Worm (Caenorhabditis elegans) whole organism, young adult: Measurements from ENCODE around the gene T13C5.7.

Experiments
- B0261.1 ChIP-seq: sonication (generic microtip); optimal IDR thresholded peaks from 2 replicates; lab custom pipeline; 2016; ENCODE audit warnings: mild to moderate bottlenecking, missing genetic modification characterization, moderate library complexity, missing compliant biosample characterization
- C06A6.2 ChIP-seq: fragments of 200-800 bp; sonication (Bioruptor generic); conservative IDR thresholded peaks from 2 replicates; pipeline ENCODE4 v1.3.6; 2022; ENCODE audit warnings: missing genetic modification characterization, missing compliant biosample characterization
- F55B11.4 ChIP-seq: sonication (generic microtip); optimal IDR thresholded peaks from 2 replicates; lab custom pipeline; 2016; ENCODE audit warnings: missing compliant biosample characterization, missing genetic modification characterization, borderline replicate concordance; ENCODE audit not compliant: insufficient read depth
- snpc-4 ChIP-seq, 5 experiments: fragments of 150-350 bp in 1 of 5; sonication (generic microtip) in 4 of 5; optimal IDR thresholded peaks; 2 replicates each; lab custom pipeline; 2014 to 2018; ENCODE audit warnings: missing genetic modification characterization in 5 of 5, missing biosample characterization in 3 of 5, antibody characterized with exemption in 2 of 5, mild to moderate bottlenecking in 2 of 5, missing compliant biosample characterization in 2 of 5, missing genotype in 2 of 5, moderate library complexity in 2 of 5, missing genetic modification reagents in 1 of 5

DNA sequence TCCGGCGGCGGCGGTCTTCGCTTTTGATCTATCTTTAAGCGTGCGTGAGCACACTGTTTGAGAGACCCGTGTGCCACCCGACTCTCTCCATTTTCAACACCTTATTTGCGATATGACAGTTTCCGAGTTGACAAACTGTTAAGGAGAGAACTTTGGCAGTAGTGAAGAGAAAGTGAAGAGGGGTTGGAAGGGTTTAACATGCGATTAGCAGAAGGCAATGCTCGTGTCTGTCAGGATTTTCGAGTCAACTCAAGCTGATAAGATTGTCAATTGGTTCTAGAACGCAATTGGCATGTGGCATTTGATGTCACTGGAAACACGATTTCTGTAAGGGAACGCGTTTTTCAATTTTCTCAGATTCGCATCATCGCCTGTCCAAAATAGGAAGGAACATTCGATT lies 13.0 kb upstream of the T13C5.7 start:
- no peak for TF ChIP-seq snpc-4 (GFP tag; optimal IDR thresholded peaks at IDR 0.05; lab: Kevin White, UChicago)
- TF ChIP-seq snpc-4 (tag; optimal IDR thresholded peaks at IDR 0.05; lab: Kevin White, UChicago): no peak
- no peak for TF ChIP-seq C06A6.2 (GFP tag; lab: Robert Waterston, UW)
- TF ChIP-seq F55B11.4 (tag; lab: Kevin White, UChicago): no peak
- no peak for TF ChIP-seq B0261.1
